Fruit fly (Drosophila melanogaster) whole organism, pupa: ENCODE data around the gene CG17666.

Source experiments
- CG10348 ChIP-seq: fragments of 200-800 bp; sonication (Bioruptor generic); IDR thresholded peaks from 2 replicates; pipeline ENCODE4 v1.3.6; 2022; ENCODE audit warnings: missing biosample characterization, missing genetic modification characterization
- CG12605 ChIP-seq: fragments of 200-800 bp; sonication (Bioruptor generic); IDR thresholded peaks from 2 replicates; pipeline ENCODE4 v1.3.6; 2022; ENCODE audit warnings: missing biosample characterization, missing genetic modification characterization
- CG13204 ChIP-seq: fragments of 200-800 bp; sonication (Bioruptor generic); optimal IDR thresholded peaks from 2 replicates; lab custom pipeline; 2018; ENCODE audit warnings: missing biosample characterization, mild to moderate bottlenecking, missing genetic modification characterization, moderate library complexity
- CG14655 ChIP-seq: fragments of 200-800 bp; sonication (Bioruptor generic); optimal IDR thresholded peaks from 3 replicates; lab custom pipeline; 2017; ENCODE audit warnings: mild to moderate bottlenecking, missing biosample characterization, missing genetic modification reagents, missing genetic modification characterization
- CG15710 ChIP-seq: fragments of 200-800 bp; sonication (Bioruptor generic); optimal IDR thresholded peaks from 2 replicates; lab custom pipeline; 2018; ENCODE audit warnings: missing biosample characterization, mild to moderate bottlenecking, missing genetic modification characterization, moderate library complexity
- CG17806 ChIP-seq: fragments of 200-800 bp; sonication (Bioruptor generic); optimal IDR thresholded peaks from 2 replicates; lab custom pipeline; 2018; ENCODE audit warnings: missing biosample characterization, mild to moderate bottlenecking, missing genetic modification characterization, moderate library complexity
- CG32121 ChIP-seq: fragments of 200-800 bp; sonication (Bioruptor generic); IDR thresholded peaks from 2 replicates; pipeline ENCODE4 v1.3.6; 2022; ENCODE audit warnings: missing biosample characterization, missing genetic modification characterization
- CG34367 ChIP-seq: fragments of 200-800 bp; sonication (Bioruptor generic); optimal IDR thresholded peaks from 2 replicates; lab custom pipeline; 2018; ENCODE audit warnings: missing biosample characterization, mild to moderate bottlenecking, missing genetic modification characterization
- CG4496 ChIP-seq: fragments of 200-800 bp; sonication (Bioruptor generic); IDR thresholded peaks from 3 replicates; pipeline ENCODE4 v1.3.6; 2022; ENCODE audit warnings: missing biosample characterization, missing genetic modification characterization
- CG8159 ChIP-seq: fragments of 200-800 bp; sonication (Bioruptor generic); optimal IDR thresholded peaks from 3 replicates; lab custom pipeline; 2018; ENCODE audit warnings: missing biosample characterization, mild to moderate bottlenecking, missing genetic modification characterization, moderate library complexity
- CG8301 ChIP-seq: fragments of 200-800 bp; sonication (Bioruptor generic); optimal IDR thresholded peaks from 2 replicates; lab custom pipeline; 2018; ENCODE audit warnings: missing biosample characterization, mild to moderate bottlenecking, missing genetic modification characterization
- CG9948 ChIP-seq: fragments of 200-800 bp; sonication (Bioruptor generic); optimal IDR thresholded peaks from 2 replicates; lab custom pipeline; 2018; ENCODE audit warnings: missing biosample characterization, mild to moderate bottlenecking, missing genetic modification characterization, moderate library complexity
- D1 ChIP-seq: fragments of 200-800 bp; sonication (Bioruptor generic); optimal IDR thresholded peaks from 2 replicates; lab custom pipeline; 2018; ENCODE audit warnings: missing biosample characterization, mild to moderate bottlenecking, missing genetic modification characterization, moderate library complexity
- EcR ChIP-seq: fragments of 200-800 bp; sonication (Bioruptor generic); optimal IDR thresholded peaks from 3 replicates; lab custom pipeline; 2019; ENCODE audit warnings: missing biosample characterization, missing genetic modification characterization, mild to moderate bottlenecking, moderate library complexity, missing genetic modification reagents
- Ets98B ChIP-seq: fragments of 200-800 bp; sonication (Bioruptor generic); IDR thresholded peaks from 2 replicates; pipeline ENCODE4 v1.3.6; 2022; ENCODE audit warnings: missing biosample characterization, missing genetic modification characterization
- Pif1A ChIP-seq: fragments of 200-800 bp; sonication (Bioruptor generic); optimal IDR thresholded peaks from 3 replicates; lab custom pipeline; 2016; ENCODE audit warnings: missing biosample characterization, missing genetic modification characterization
- Pif1B ChIP-seq: fragments of 200-800 bp; sonication (Bioruptor generic); optimal IDR thresholded peaks from 3 replicates; lab custom pipeline; 2016; ENCODE audit warnings: missing biosample characterization, missing genetic modification characterization
- Snoo ChIP-seq: fragments of 200-800 bp; sonication (Bioruptor generic); optimal IDR thresholded peaks from 3 replicates; lab custom pipeline; 2017; ENCODE audit warnings: missing biosample characterization, mild to moderate bottlenecking, missing genetic modification characterization, inconsistent platforms
- fd96Ca ChIP-seq: fragments of 200-800 bp; sonication (Bioruptor generic); IDR thresholded peaks from 3 replicates; pipeline ENCODE4 v1.3.6; 2022; ENCODE audit warnings: missing biosample characterization, missing genetic modification characterization
- gl ChIP-seq: fragments of 200-800 bp; sonication (Bioruptor generic); optimal IDR thresholded peaks from 2 replicates; lab custom pipeline; 2018; ENCODE audit warnings: missing biosample characterization, mild to moderate bottlenecking, missing genetic modification characterization
- rn ChIP-seq: fragments of 200-800 bp; sonication (Bioruptor generic); IDR thresholded peaks from 2 replicates; pipeline ENCODE4 v1.3.6; 2022; ENCODE audit warnings: missing biosample characterization, missing genetic modification characterization

CG17666 gene

DNA sequence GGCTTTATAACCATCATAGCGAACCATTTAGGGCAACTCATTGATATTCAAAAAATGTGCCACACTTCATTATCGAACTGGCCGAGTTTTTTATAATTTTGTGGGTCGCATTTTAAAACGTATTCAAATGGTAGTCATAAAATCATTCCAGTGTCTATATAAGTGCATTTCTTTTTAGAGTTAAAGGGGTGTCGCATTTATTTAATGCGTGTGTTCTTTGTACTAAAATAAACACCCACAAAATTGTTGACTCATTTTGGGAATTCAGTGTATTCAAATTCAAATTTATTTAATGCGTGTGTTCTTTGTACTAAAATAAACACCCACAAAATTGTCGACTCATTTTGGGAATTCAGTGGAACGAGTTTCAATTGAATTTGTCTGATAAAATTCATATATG, 49.3 kb downstream of the CG17666 start:
- no peak for TF ChIP-seq rn (GFP tag; lab: Robert Waterston, UW)
- no peak for TF ChIP-seq CG8159 (tag; lab: Kevin White, UChicago)

DNA sequence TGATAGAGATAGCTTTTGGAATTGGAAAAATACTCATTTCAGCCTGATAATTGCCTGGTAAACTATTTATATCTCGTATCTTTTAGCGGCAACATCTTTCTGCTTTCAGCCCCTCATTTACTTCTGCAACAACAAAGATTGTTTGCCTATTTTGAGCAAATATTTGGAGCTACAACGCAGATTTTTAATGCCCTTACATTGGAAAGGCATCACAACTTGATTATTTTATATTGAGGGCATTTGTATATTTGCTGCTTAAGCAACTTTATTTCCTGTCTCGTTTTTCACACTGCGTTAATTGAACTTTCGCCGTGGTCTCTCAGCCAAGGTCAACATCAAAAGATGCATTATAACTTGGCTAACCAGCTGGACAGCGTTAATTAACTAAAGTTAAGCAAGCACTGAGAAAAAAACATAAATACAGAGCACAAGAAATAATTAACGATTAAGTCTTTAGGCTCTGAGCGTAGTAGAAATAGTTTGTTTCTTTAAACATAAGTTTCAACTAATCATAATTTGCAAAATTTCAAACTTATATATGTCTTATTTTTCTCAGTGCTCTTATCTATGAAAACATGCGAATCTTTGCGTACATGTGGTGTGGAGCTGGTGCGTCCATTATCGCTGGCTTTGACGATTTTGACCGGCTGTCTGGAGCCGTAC, 50.3 kb downstream of the CG17666 start:
- TF ChIP-seq rn (GFP tag; lab: Robert Waterston, UW) (no peak; the same call in none of the 2 replicates), Pif1A (GFP tag; lab: Kevin White, UChicago) (peak; percentile 60), CG12605 (GFP tag; lab: Robert Waterston, UW) (peak; percentile 65), gl (tag; lab: Kevin White, UChicago) (no peak), CG34367 (tag; lab: Kevin White, UChicago) (peak; percentile 71), CG32121 (GFP tag; lab: Robert Waterston, UW) (peak; percentile 61; the same call in 1 of the 2 replicates), CG15710 (tag; lab: Kevin White, UChicago) (peak; percentile 73), CG14655 (GFP tag; lab: Kevin White, UChicago) (no peak), CG8301 (tag; lab: Kevin White, UChicago) (peak; percentile 74), CG17806 (tag; lab: Kevin White, UChicago) (peak; percentile 78), CG10348 (no peak), CG9948 (tag; lab: Kevin White, UChicago) (peak; percentile 76), CG8159 (tag; lab: Kevin White, UChicago) (peak; percentile 76), CG4496 (no peak; the same call in 1 of the 3 replicates), EcR (GFP tag; lab: Kevin White, UChicago) (no peak), Snoo (tag; lab: Kevin White, UChicago) (peak; percentile 19), Pif1B (GFP tag; lab: Kevin White, UChicago) (peak; percentile 53)
- TF ChIP-seq, all 21 proteins: peak for 11

DNA sequence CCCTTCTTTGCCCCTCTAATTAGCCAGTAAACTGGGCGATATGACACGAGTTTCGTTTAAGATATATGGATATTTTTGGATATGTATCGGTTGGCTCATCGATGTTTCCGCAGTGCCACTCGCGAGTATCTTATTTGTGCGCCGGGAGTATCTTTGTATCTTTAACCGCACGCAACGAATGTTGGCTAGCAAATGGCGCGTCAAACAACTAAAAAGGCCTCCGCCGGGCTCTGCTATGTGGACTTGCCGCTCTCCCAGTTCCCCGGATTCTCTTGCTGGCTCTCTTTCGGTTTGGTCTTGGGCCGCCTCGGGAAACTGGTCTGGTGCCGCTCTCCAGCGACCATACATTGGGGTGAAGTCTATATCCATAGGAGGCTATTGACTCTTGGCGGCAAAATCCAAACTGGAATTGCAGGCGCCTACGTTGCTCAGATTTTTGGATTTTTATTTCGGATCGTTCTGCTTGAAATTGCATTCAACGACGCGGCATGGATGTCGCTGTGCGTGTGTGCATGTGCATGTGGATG, 51.3 kb downstream of the CG17666 start:
- TF ChIP-seq Pif1B (GFP tag; lab: Kevin White, UChicago), result no peak
- TF ChIP-seq CG4496, result peak; percentile 55; the same call in 2 of the 3 replicates
- no peak for TF ChIP-seq D1 (tag; lab: Kevin White, UChicago)
- peak; percentile 12 for TF ChIP-seq CG8301 (tag; lab: Kevin White, UChicago)
- no peak for TF ChIP-seq CG9948 (tag; lab: Kevin White, UChicago)
- TF ChIP-seq gl (tag; lab: Kevin White, UChicago), result no peak
- TF ChIP-seq fd96Ca (GFP tag; lab: Robert Waterston, UW), result no peak; the same call in 2 of the 3 replicates
- no peak for TF ChIP-seq CG8159 (tag; lab: Kevin White, UChicago)
- no peak for TF ChIP-seq CG14655 (GFP tag; lab: Kevin White, UChicago)
- TF ChIP-seq rn (GFP tag; lab: Robert Waterston, UW), result no peak
- peak; percentile 99 for TF ChIP-seq EcR (GFP tag; lab: Kevin White, UChicago)
- no peak for TF ChIP-seq CG34367 (tag; lab: Kevin White, UChicago)
- TF ChIP-seq CG15710 (tag; lab: Kevin White, UChicago), result no peak
- TF ChIP-seq CG13204 (GFP tag; lab: Kevin White, UChicago), result peak; percentile 64
- TF ChIP-seq Snoo (tag; lab: Kevin White, UChicago), result peak; percentile 8
- TF ChIP-seq CG17806 (tag; lab: Kevin White, UChicago), result no peak
- no peak for TF ChIP-seq Pif1A (GFP tag; lab: Kevin White, UChicago)
- no peak for TF ChIP-seq CG10348
- TF ChIP-seq Ets98B, result peak; percentile 61; the same call in 1 of the 2 replicates
- peak; percentile 55; the same call in 1 of the 2 replicates for TF ChIP-seq CG12605 (GFP tag; lab: Robert Waterston, UW)
- TF ChIP-seq CG32121 (GFP tag; lab: Robert Waterston, UW), result peak; percentile 65

DNA sequence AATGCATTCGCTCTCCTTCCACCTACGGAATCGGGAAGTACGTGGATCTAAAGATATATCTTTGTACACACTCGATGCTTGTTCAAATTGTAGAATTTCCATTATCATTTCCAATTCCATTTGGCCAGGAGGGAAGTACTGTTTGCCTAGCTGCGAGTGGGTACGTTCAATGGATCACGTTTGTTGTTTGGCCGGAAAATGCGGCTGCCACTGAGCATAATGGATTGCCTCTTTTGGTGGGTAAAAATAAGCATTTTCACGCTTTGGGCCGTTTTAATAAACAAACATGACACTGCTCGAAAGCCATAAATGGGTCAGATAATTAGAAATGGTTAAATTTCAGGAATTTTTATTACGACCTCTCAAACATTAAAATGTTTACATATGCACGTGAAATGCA, 52.2 kb downstream of the CG17666 start:
- no peak for TF ChIP-seq CG12605 (GFP tag; lab: Robert Waterston, UW)
- TF ChIP-seq gl (tag; lab: Kevin White, UChicago), result no peak
- no peak for TF ChIP-seq Snoo (tag; lab: Kevin White, UChicago)
- no peak for TF ChIP-seq CG32121 (GFP tag; lab: Robert Waterston, UW)
- TF ChIP-seq CG9948 (tag; lab: Kevin White, UChicago), result no peak
- no peak for TF ChIP-seq CG15710 (tag; lab: Kevin White, UChicago)
- TF ChIP-seq Ets98B, result no peak
- no peak for TF ChIP-seq CG13204 (GFP tag; lab: Kevin White, UChicago)
- no peak for TF ChIP-seq CG4496
- no peak for TF ChIP-seq CG14655 (GFP tag; lab: Kevin White, UChicago)
- TF ChIP-seq CG8159 (tag; lab: Kevin White, UChicago), result no peak
- no peak for TF ChIP-seq fd96Ca (GFP tag; lab: Robert Waterston, UW)
- TF ChIP-seq EcR (GFP tag; lab: Kevin White, UChicago), result no peak
- TF ChIP-seq CG8301 (tag; lab: Kevin White, UChicago), result no peak
- TF ChIP-seq rn (GFP tag; lab: Robert Waterston, UW), result no peak
- TF ChIP-seq Pif1B (GFP tag; lab: Kevin White, UChicago), result no peak
- TF ChIP-seq Pif1A (GFP tag; lab: Kevin White, UChicago), result no peak
- no peak for TF ChIP-seq CG34367 (tag; lab: Kevin White, UChicago)
